Fruit fly (Drosophila melanogaster) whole organism, pupa: ENCODE measurements around the gene CG14662.

Experiments
- CG10348 ChIP-seq: fragments of 200-800 bp; sonication (Bioruptor generic); IDR thresholded peaks from 2 replicates; pipeline ENCODE4 v1.3.6; 2022; ENCODE audit warnings: missing biosample characterization, missing genetic modification characterization
- CG12605 ChIP-seq: fragments of 200-800 bp; sonication (Bioruptor generic); IDR thresholded peaks from 2 replicates; pipeline ENCODE4 v1.3.6; 2022; ENCODE audit warnings: missing biosample characterization, missing genetic modification characterization
- CG13204 ChIP-seq: fragments of 200-800 bp; sonication (Bioruptor generic); optimal IDR thresholded peaks from 2 replicates; lab custom pipeline; 2018; ENCODE audit warnings: missing biosample characterization, mild to moderate bottlenecking, missing genetic modification characterization, moderate library complexity
- CG14655 ChIP-seq: fragments of 200-800 bp; sonication (Bioruptor generic); optimal IDR thresholded peaks from 3 replicates; lab custom pipeline; 2017; ENCODE audit warnings: mild to moderate bottlenecking, missing biosample characterization, missing genetic modification reagents, missing genetic modification characterization
- CG15710 ChIP-seq: fragments of 200-800 bp; sonication (Bioruptor generic); optimal IDR thresholded peaks from 2 replicates; lab custom pipeline; 2018; ENCODE audit warnings: missing biosample characterization, mild to moderate bottlenecking, missing genetic modification characterization, moderate library complexity
- CG17806 ChIP-seq: fragments of 200-800 bp; sonication (Bioruptor generic); optimal IDR thresholded peaks from 2 replicates; lab custom pipeline; 2018; ENCODE audit warnings: missing biosample characterization, mild to moderate bottlenecking, missing genetic modification characterization, moderate library complexity
- CG32121 ChIP-seq: fragments of 200-800 bp; sonication (Bioruptor generic); IDR thresholded peaks from 2 replicates; pipeline ENCODE4 v1.3.6; 2022; ENCODE audit warnings: missing biosample characterization, missing genetic modification characterization
- CG34367 ChIP-seq: fragments of 200-800 bp; sonication (Bioruptor generic); optimal IDR thresholded peaks from 2 replicates; lab custom pipeline; 2018; ENCODE audit warnings: missing biosample characterization, mild to moderate bottlenecking, missing genetic modification characterization
- CG4496 ChIP-seq: fragments of 200-800 bp; sonication (Bioruptor generic); IDR thresholded peaks from 3 replicates; pipeline ENCODE4 v1.3.6; 2022; ENCODE audit warnings: missing biosample characterization, missing genetic modification characterization
- CG8159 ChIP-seq: fragments of 200-800 bp; sonication (Bioruptor generic); optimal IDR thresholded peaks from 3 replicates; lab custom pipeline; 2018; ENCODE audit warnings: missing biosample characterization, mild to moderate bottlenecking, missing genetic modification characterization, moderate library complexity
- CG8301 ChIP-seq: fragments of 200-800 bp; sonication (Bioruptor generic); optimal IDR thresholded peaks from 2 replicates; lab custom pipeline; 2018; ENCODE audit warnings: missing biosample characterization, mild to moderate bottlenecking, missing genetic modification characterization
- CG9948 ChIP-seq: fragments of 200-800 bp; sonication (Bioruptor generic); optimal IDR thresholded peaks from 2 replicates; lab custom pipeline; 2018; ENCODE audit warnings: missing biosample characterization, mild to moderate bottlenecking, missing genetic modification characterization, moderate library complexity
- D1 ChIP-seq: fragments of 200-800 bp; sonication (Bioruptor generic); optimal IDR thresholded peaks from 2 replicates; lab custom pipeline; 2018; ENCODE audit warnings: missing biosample characterization, mild to moderate bottlenecking, missing genetic modification characterization, moderate library complexity
- EcR ChIP-seq: fragments of 200-800 bp; sonication (Bioruptor generic); optimal IDR thresholded peaks from 3 replicates; lab custom pipeline; 2019; ENCODE audit warnings: missing biosample characterization, missing genetic modification characterization, mild to moderate bottlenecking, moderate library complexity, missing genetic modification reagents
- Ets98B ChIP-seq: fragments of 200-800 bp; sonication (Bioruptor generic); IDR thresholded peaks from 2 replicates; pipeline ENCODE4 v1.3.6; 2022; ENCODE audit warnings: missing biosample characterization, missing genetic modification characterization
- Pif1A ChIP-seq: fragments of 200-800 bp; sonication (Bioruptor generic); optimal IDR thresholded peaks from 3 replicates; lab custom pipeline; 2016; ENCODE audit warnings: missing biosample characterization, missing genetic modification characterization
- Pif1B ChIP-seq: fragments of 200-800 bp; sonication (Bioruptor generic); optimal IDR thresholded peaks from 3 replicates; lab custom pipeline; 2016; ENCODE audit warnings: missing biosample characterization, missing genetic modification characterization
- Snoo ChIP-seq: fragments of 200-800 bp; sonication (Bioruptor generic); optimal IDR thresholded peaks from 3 replicates; lab custom pipeline; 2017; ENCODE audit warnings: missing biosample characterization, mild to moderate bottlenecking, missing genetic modification characterization, inconsistent platforms
- fd96Ca ChIP-seq: fragments of 200-800 bp; sonication (Bioruptor generic); IDR thresholded peaks from 3 replicates; pipeline ENCODE4 v1.3.6; 2022; ENCODE audit warnings: missing biosample characterization, missing genetic modification characterization
- gl ChIP-seq: fragments of 200-800 bp; sonication (Bioruptor generic); optimal IDR thresholded peaks from 2 replicates; lab custom pipeline; 2018; ENCODE audit warnings: missing biosample characterization, mild to moderate bottlenecking, missing genetic modification characterization
- rn ChIP-seq: fragments of 200-800 bp; sonication (Bioruptor generic); IDR thresholded peaks from 2 replicates; pipeline ENCODE4 v1.3.6; 2022; ENCODE audit warnings: missing biosample characterization, missing genetic modification characterization

The CG14662 gene

DNA sequence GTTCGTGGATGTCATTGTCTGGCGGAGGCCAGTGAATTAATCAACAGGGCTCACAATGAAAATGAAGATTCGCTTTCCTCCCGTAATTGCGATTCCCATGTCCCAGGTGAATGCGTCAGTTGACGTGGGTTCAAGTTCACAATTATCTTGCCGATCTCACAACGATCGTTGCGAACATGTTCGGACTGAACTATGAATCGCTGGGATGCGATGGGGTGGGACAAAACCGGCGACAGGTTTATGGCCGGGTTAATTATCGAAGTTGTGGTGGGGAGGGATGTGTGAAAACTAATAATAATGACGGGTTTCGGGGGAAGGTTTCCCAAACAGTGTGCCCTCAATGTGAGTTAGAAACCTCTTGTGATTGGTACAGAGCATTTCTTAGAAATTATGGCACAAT lies 23.9 kb downstream of the CG14662 start:
- no peak for TF ChIP-seq CG12605 (GFP tag; lab: Robert Waterston, UW)
- TF ChIP-seq CG17806 (tag; lab: Kevin White, UChicago), result no peak
- no peak for TF ChIP-seq CG32121 (GFP tag; lab: Robert Waterston, UW)
- TF ChIP-seq CG8301, result no peak
- TF ChIP-seq Snoo (tag; lab: Kevin White, UChicago), result no peak
- no peak for TF ChIP-seq rn (GFP tag; lab: Robert Waterston, UW)
- TF ChIP-seq CG13204 (GFP tag; lab: Kevin White, UChicago), result no peak
- no peak for TF ChIP-seq Ets98B (GFP tag; lab: Robert Waterston, UW)
- peak; percentile 73 for TF ChIP-seq EcR
- TF ChIP-seq, all 21 proteins: peak for 1

DNA sequence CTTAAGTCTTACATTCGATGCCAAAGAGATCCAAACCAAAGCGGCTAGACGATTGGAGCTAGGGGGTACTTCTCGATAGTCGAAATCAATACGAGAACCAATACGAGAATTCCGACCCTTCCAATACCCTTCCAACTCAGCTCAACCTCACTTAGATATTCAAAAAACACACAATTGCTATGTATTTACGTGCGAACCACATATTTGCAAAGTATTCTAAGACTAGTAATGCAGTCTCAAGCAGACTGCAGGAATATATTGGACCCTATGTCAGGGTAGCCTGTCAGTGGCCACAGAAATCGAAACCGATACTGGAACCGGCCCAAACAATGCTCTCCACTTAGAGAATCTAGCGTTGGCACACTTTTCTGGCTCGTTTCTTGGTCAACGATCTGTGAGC lies 26.2 kb downstream of the CG14662 start:
- TF ChIP-seq Pif1A (GFP tag; lab: Kevin White, UChicago), result no peak
- TF ChIP-seq D1 (tag; lab: Kevin White, UChicago), result no peak
- peak; percentile 55; the same call in 2 of the 3 replicates for TF ChIP-seq fd96Ca (GFP tag; lab: Robert Waterston, UW)
- no peak for TF ChIP-seq gl (tag; lab: Kevin White, UChicago)
- TF ChIP-seq CG34367 (tag; lab: Kevin White, UChicago), result no peak
- TF ChIP-seq CG17806 (tag; lab: Kevin White, UChicago), result no peak
- no peak for TF ChIP-seq Snoo (tag; lab: Kevin White, UChicago)
- TF ChIP-seq Ets98B (GFP tag; lab: Robert Waterston, UW), result peak; percentile 58
- TF ChIP-seq CG10348, result 0 out of 2 replicates have a peak, but pooled peaks have one; percentile 30
- peak; percentile 22; the same call in 1 of the 2 replicates for TF ChIP-seq rn (GFP tag; lab: Robert Waterston, UW)
- TF ChIP-seq CG12605 (GFP tag; lab: Robert Waterston, UW), result 0 out of 2 replicates have a peak, but pooled peaks have one; percentile 30
- TF ChIP-seq CG4496 (GFP tag; lab: Robert Waterston, UW), result peak; percentile 55; the same call in 2 of the 3 replicates
- no peak for TF ChIP-seq EcR
- TF ChIP-seq CG32121 (GFP tag; lab: Robert Waterston, UW), result peak; percentile 64
- TF ChIP-seq CG9948 (tag; lab: Kevin White, UChicago), result no peak
- peak; percentile 72 for TF ChIP-seq CG8301
- peak; percentile 73 for TF ChIP-seq CG14655 (GFP tag; lab: Kevin White, UChicago)
- TF ChIP-seq CG13204 (GFP tag; lab: Kevin White, UChicago), result no peak
- no peak for TF ChIP-seq CG8159 (tag; lab: Kevin White, UChicago)
- TF ChIP-seq Pif1B, result no peak
- TF ChIP-seq CG15710, result no peak

DNA sequence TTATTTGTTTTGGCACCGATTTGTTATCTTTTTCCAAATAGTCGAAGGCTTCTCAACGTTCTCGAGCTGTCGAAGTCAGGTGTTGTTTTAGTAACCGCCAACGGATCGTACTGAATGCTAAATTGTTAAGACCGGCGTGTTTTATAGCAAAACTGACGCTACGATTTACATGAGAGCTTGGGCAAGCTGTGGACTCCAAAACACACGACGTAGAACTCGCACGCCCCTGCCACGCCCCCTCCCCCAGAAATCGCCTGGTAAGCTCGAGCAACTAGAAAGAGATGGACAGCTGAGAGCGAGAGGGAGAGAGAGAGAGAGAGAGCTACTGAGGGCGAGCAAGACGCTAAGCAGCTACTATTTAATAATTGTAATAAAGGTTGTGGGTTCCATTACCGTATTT lies 28.9 kb downstream of the CG14662 start, which contains the start of gene Jhbp3:
Jhbp3 (minus strand) TSS at position 101 of the 400 bp plus-strand sequence.
- no peak for TF ChIP-seq Pif1A (GFP tag; lab: Kevin White, UChicago)
- no peak for TF ChIP-seq CG17806 (tag; lab: Kevin White, UChicago)
- TF ChIP-seq CG13204 (GFP tag; lab: Kevin White, UChicago), result no peak
- TF ChIP-seq CG4496 (GFP tag; lab: Robert Waterston, UW), result no peak
- TF ChIP-seq Ets98B (GFP tag; lab: Robert Waterston, UW), result no peak
- no peak for TF ChIP-seq CG8301
- no peak for TF ChIP-seq EcR
- TF ChIP-seq CG10348, result no peak
- no peak for TF ChIP-seq CG12605 (GFP tag; lab: Robert Waterston, UW)
- TF ChIP-seq CG14655 (GFP tag; lab: Kevin White, UChicago), result no peak
- no peak for TF ChIP-seq gl (tag; lab: Kevin White, UChicago)
- TF ChIP-seq Snoo (tag; lab: Kevin White, UChicago), result no peak
- TF ChIP-seq CG32121 (GFP tag; lab: Robert Waterston, UW), result no peak
- TF ChIP-seq CG15710, result no peak

DNA sequence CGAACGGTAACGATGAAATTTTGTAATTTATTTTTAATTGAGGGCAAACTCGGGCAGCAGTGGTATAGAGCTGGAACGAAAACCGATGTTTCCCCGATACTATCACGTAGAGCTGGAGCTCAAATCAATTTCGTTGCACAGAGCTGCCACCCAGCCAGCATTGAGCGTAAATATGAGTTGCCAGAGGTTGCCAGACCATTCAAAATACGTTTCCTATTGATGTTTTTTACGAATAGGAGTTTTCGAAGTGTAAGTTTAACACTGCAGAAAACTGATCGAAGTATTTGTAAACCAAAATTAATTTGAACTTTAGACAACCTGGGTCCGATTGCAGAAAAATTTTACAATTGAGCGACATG lies 31.5 kb downstream of the CG14662 start, which contains the start of gene Ubc6:
Ubc6 (minus strand) TSS at position 112 of the 359 bp plus-strand sequence.
- TF ChIP-seq D1 (tag; lab: Kevin White, UChicago), result peak; percentile 30
- TF ChIP-seq Pif1B, result peak; percentile 30
- TF ChIP-seq Pif1A (GFP tag; lab: Kevin White, UChicago), result peak; percentile 15
- peak; percentile 21 for TF ChIP-seq CG15710
- no peak for TF ChIP-seq CG12605 (GFP tag; lab: Robert Waterston, UW)
- TF ChIP-seq CG9948 (tag; lab: Kevin White, UChicago), result no peak
- no peak for TF ChIP-seq CG14655 (GFP tag; lab: Kevin White, UChicago)
- TF ChIP-seq EcR, result no peak
- peak; percentile 15 for TF ChIP-seq CG8159 (tag; lab: Kevin White, UChicago)
- TF ChIP-seq CG34367 (tag; lab: Kevin White, UChicago), result peak; percentile 1
- TF ChIP-seq gl (tag; lab: Kevin White, UChicago), result no peak
- TF ChIP-seq CG8301, result no peak

DNA sequence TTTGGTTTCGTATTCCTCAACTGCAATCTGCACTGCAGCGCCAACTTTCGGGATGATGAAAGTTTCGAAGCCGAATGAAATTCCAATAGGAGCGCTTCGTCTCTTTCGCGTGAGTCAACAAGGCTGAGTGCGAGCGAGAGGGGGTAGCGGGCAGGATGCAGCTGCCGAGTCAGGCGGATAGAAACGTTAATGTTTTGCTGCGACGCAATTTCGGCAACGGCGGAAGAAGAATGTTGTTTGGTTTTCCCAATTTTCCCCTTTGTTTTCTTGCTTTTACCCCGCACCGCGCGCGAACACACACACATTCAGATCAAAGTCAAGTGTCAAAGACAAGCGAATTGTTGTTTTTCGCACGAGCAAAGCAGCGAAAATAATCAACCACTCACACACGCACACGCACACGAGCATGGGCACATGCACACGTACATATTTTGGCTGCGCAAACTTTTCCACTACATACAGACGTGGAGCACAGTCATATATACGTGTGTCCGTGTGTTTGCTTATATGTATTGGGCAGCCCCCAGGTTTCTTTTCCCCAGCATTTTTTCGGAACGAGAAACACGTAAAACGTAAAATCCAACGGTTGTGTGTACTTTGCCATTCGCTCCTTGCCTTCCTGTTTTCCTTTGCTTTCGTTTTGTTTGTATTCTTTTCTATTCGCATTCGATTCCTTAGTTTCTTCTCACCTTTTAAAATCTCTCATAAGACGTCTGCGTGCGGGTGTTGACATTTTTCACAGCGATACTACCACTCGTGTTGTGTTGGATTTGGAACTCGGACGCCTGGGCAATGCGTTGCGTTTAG lies 32.1 kb downstream of the CG14662 start:
- no peak for TF ChIP-seq CG32121 (GFP tag; lab: Robert Waterston, UW)
- peak; percentile 52 for TF ChIP-seq EcR
- TF ChIP-seq, all 21 proteins: peak for 1

DNA sequence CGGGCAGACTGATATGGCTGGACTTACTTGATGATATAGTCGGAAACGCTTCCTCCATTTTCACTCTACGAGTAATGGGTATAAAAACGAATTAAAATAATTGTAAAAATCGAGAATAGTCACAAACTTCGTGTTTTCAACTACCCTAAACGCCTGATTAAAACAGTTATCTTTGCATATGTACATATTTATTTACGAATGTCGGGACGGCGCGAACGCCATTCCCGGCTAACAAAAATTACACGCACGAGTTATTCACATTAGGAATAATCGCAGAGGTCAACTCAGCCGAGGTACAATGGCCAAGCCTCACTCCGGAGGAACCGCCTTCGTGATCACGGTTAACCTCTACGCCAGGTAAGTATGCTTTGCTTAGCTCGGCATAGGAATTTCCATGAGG lies 36.3 kb downstream of the CG14662 start:
- no peak for TF ChIP-seq Pif1A (GFP tag; lab: Kevin White, UChicago)
- TF ChIP-seq CG10348, result no peak
- no peak for TF ChIP-seq Pif1B
- no peak for TF ChIP-seq CG13204 (GFP tag; lab: Kevin White, UChicago)
- TF ChIP-seq D1 (tag; lab: Kevin White, UChicago), result no peak
- no peak for TF ChIP-seq EcR
- TF ChIP-seq CG8159 (tag; lab: Kevin White, UChicago), result no peak
- no peak for TF ChIP-seq rn (GFP tag; lab: Robert Waterston, UW)
- TF ChIP-seq CG34367 (tag; lab: Kevin White, UChicago), result no peak
